Worm (Caenorhabditis elegans): ENCODE results near the gene B0244.15.

ce11 chrIII:5711242-5711641 lies 31.9 kb upstream of the B0244.15 start, which contains the start of gene rbm-26:
- TF ChIP-seq snpc-4 (tag; optimal IDR thresholded peaks at IDR 0.05), result no peak
- no peak for TF ChIP-seq nhr-6 (tag; optimal IDR thresholded peaks at IDR 0.05)
- no peak for TF ChIP-seq egl-27 (tag; optimal IDR thresholded peaks at IDR 0.05)
- TF ChIP-seq lin-15B (tag; optimal IDR thresholded peaks at IDR 0.05), result no peak
- TF ChIP-seq mep-1 (tag; optimal IDR thresholded peaks at IDR 0.05), result no peak

All from whole organism, L4 larva.